Fruit fly (Drosophila melanogaster) Kc167 (cell line): Measurements from ENCODE around the gene Cpr100A.

Experiments
- Myc ChIP-seq: fragments of >200 bp; optimal IDR thresholded peaks from 2 replicates; lab custom pipeline; 2017; ENCODE audit warnings: missing external identifiers
- Sin3A ChIP-seq: fragments of >200 bp; optimal IDR thresholded peaks from 2 replicates; lab custom pipeline; 2018; ENCODE audit warnings: missing external identifiers
- h ChIP-seq: fragments of >200 bp; optimal IDR thresholded peaks from 3 replicates; lab custom pipeline; 2018; ENCODE audit warnings: missing external identifiers
- insv ChIP-seq: fragments of >200 bp; optimal IDR thresholded peaks from 3 replicates; lab custom pipeline; 2018; ENCODE audit warnings: missing external identifiers
- psq ChIP-seq: fragments of >200 bp; optimal IDR thresholded peaks from 2 replicates; lab custom pipeline; 2017; ENCODE audit warnings: missing external identifiers
- ttk ChIP-seq: sonication (Bioruptor generic); optimal IDR thresholded peaks from 2 replicates; lab custom pipeline; 2017; ENCODE audit warnings: missing external identifiers

Cpr100A gene

DNA sequence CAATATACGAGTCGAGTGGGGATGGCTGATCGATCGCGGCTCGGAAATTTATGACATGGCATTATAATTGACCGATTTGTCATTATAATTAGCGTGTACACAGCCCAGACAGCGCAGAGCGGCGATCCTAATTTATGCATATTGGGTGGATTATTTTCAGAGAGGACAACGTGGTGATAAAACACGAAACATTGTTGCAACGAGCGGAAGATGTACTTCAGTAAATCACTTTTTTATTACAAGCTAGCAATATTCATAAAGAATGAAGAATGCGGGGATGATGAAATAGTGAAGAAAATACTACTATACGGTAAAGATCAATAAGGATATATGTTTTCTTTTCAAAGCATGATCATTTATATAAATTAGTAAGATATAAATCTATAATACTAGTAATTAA, 22.9 kb upstream of the Cpr100A start:
- TF ChIP-seq Myc (no peak), psq (lab: Kevin White, UChicago) (no peak), insv (lab: Kevin White, UChicago) (no peak), Sin3A (lab: Kevin White, UChicago) (no peak), h (lab: Kevin White, UChicago) (no peak), ttk (lab: Kevin White, UChicago) (no peak)

dm6 chr3R:30849473-30850145, 17.7 kb upstream of the Cpr100A start:
- TF ChIP-seq Myc (no peak), h (lab: Kevin White, UChicago) (no peak), ttk (lab: Kevin White, UChicago) (no peak), psq (lab: Kevin White, UChicago) (no peak), insv (lab: Kevin White, UChicago) (no peak), Sin3A (lab: Kevin White, UChicago) (no peak)

DNA sequence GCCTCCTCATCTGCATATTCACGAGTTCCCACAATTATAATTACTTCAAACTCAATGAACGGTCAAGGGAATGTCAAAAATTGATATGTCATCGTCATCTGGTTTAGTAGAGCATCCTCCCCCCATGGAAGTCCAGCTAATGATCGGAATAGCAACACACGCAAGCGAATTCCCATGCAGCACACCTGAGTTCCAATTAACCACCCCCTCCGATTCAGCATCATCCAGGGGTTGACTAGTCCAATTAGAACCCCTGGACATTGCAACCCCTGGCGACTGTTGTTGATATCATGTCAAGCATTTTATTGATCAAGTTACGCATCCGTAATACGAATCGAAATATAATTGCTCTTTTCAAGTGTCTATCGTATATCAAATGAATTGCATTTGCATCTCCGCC, 16.9 kb upstream of the Cpr100A start:
- TF ChIP-seq psq (lab: Kevin White, UChicago) (no peak), h (lab: Kevin White, UChicago) (no peak)

DNA sequence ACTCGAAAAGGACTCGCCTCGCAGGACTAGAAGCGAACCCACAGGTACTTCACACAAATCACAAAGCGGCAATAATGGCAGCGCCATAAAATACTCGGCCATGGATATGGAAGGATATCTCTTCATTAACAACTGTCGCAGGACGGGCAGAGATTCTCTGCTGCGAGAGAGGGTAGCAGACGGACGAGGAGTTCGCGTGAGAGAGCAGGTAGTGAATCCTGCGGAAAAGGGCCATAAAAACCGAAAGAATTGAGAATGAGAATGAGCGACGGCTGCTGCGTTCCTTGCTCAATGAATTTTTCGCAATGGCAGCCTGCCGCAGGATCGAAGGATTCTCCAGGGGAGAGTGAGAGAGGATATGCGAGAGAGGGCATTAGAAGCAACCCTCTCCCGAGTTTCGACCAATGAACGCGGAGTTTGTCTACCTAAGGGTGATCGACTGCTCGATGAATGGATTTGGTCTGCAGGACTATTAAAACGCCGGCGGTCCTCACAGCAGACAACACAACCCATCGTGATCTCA, 15.4 kb upstream of the Cpr100A start, which contains the start of gene tll:
tll (plus strand) TSS at position 473 of the 523 bp plus-strand sequence.
- TF ChIP-seq Sin3A (lab: Kevin White, UChicago) (no peak), insv (lab: Kevin White, UChicago) (no peak), Myc (no peak), ttk (lab: Kevin White, UChicago) (no peak), h (lab: Kevin White, UChicago) (no peak), psq (lab: Kevin White, UChicago) (no peak)

DNA sequence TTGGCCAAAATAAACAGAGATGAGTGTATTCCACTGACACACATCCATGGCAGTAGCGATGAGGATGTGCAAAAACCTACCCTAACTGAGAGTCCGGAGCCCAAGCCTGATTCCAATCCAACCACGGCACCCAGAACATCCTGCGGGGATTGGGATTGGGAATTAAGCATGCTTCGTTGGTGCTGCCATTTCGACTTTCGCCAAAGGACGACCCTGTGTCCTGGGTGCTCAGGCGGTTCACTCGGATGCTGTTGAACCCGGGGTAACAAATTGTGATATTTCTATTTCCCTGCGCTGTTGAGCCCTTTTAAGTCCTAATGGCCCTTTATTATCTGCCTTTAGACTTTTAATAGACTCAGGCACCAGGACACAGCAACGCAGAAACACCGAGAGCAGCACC, 12.1 kb upstream of the Cpr100A start:
- TF ChIP-seq Sin3A (lab: Kevin White, UChicago) (no peak), psq (lab: Kevin White, UChicago) (no peak)

DNA sequence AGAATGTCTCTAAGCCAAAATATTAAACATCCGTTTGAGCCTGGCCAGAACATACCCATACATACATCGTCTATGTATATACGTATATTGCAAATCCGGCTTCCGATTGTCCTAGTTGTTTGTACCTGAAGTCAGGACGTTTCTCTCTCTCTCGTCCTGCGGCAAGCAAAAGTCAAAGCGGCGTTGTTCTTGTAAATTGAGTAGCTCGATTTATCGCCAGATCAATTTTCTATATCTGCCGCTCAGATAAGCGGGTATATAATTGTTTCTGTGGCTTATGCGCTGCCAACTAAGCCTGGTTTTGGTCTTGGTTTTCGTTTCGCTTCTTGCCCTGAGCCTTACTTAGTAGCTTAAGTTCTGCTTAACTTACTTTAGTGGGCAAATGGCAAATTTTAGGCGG, 10.7 kb upstream of the Cpr100A start:
- TF ChIP-seq Myc: no peak
- TF ChIP-seq Sin3A (lab: Kevin White, UChicago): no peak
- no peak for TF ChIP-seq psq (lab: Kevin White, UChicago)
- TF ChIP-seq h (lab: Kevin White, UChicago): no peak
- TF ChIP-seq insv (lab: Kevin White, UChicago): no peak
- no peak for TF ChIP-seq ttk (lab: Kevin White, UChicago)

DNA sequence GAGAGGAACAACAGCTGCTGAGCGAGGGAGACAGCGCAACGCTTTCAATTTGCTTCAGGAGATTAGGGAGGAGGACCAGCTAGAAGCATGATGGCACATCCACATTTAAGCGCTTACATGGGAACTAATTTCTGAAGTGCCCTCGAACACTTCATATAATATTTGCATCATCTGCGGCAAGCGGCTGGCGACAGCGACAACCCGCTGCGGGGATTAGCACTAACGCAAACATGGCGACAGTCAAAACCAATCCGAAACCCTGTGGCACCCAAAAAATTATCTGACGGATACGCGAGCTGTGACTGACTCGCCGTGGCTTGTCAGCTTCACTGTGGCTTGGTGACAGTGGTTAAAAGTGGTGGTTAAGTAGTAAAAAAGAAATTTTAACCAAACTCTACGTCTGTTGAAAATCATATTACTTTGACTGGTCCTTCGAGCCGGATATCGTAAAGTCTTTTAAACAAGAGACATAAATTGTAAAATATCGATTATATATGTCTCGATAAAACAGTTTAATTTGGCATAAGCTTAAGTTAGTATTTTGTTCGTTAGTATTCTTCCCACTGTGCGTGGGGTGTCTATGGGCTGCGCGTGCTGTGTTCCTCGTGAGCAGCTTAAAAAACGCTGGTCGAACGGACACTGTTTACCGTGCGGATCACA, 7.3 kb upstream of the Cpr100A start:
- TF ChIP-seq psq (lab: Kevin White, UChicago) (no peak), h (lab: Kevin White, UChicago) (no peak)

DNA sequence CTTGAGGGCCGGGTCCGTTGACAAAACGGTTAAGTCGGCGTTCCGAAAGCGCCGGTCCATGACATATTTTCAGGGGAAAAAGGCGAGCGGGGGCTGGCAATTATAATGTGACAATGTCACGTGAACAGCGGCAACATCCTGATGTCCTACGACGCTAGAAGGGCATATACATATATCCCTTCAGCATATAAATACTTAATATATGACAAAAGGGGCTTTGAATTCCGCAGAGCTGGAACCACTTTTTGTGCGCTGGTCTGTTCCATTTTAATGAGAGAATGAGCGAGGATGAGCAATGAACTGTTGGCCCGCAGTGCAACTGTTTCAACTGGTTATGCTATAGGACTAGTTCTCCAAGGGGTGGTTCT, 6.8 kb upstream of the Cpr100A start:
- TF ChIP-seq Sin3A (lab: Kevin White, UChicago) (no peak), h (lab: Kevin White, UChicago) (no peak), insv (lab: Kevin White, UChicago) (no peak), Myc (no peak), ttk (lab: Kevin White, UChicago) (no peak), psq (lab: Kevin White, UChicago) (no peak)

dm6 chr3R:30862471-30862870, 4.8 kb upstream of the Cpr100A start:
- no peak for TF ChIP-seq h (lab: Kevin White, UChicago)
- no peak for TF ChIP-seq Myc
- TF ChIP-seq insv (lab: Kevin White, UChicago): no peak
- TF ChIP-seq psq (lab: Kevin White, UChicago): no peak
- no peak for TF ChIP-seq ttk (lab: Kevin White, UChicago)
- TF ChIP-seq Sin3A (lab: Kevin White, UChicago): no peak

dm6 chr3R:30863971-30864370, 3.4 kb upstream of the Cpr100A start:
- TF ChIP-seq Sin3A (lab: Kevin White, UChicago) (no peak), ttk (lab: Kevin White, UChicago) (no peak), psq (lab: Kevin White, UChicago) (no peak), h (lab: Kevin White, UChicago) (no peak), insv (lab: Kevin White, UChicago) (no peak), Myc (no peak)

- no peak for TF ChIP-seq h (lab: Kevin White, UChicago)
- TF ChIP-seq insv (lab: Kevin White, UChicago): no peak
- TF ChIP-seq Myc: no peak
- TF ChIP-seq Sin3A (lab: Kevin White, UChicago): no peak
- TF ChIP-seq ttk (lab: Kevin White, UChicago): no peak
- TF ChIP-seq psq (lab: Kevin White, UChicago): no peak
These were observed 2.9 kb upstream of the Cpr100A start for dm6 chr3R:30864465-30864864.

DNA sequence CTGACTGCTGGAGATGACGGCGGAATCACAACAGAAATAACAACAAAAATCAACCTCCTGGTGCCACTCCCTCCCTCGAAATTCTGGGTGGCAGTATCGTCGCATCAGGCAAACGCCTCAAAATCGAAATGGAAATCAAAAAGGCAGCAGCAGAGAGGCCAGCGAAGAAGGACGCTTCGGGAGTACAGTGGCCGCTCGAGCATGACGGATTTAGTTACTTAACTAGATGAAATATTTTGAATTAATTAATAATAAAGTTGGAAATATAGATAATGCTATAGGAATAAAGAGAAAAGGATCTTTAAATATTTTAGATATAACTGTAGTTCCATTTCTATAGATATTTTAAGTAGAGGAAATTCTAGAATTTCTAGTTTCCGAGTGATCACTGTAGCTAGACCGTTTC, 2.0 kb upstream of the Cpr100A start:
- TF ChIP-seq psq (lab: Kevin White, UChicago): no peak
- no peak for TF ChIP-seq insv (lab: Kevin White, UChicago)
